Worm (Caenorhabditis elegans) whole organism, L4/young adult: ENCODE measurements around the gene K12D9.1.

ENCODE experiments used
- W03F9.2 ChIP-seq: fragments of 150-350 bp; optimal IDR thresholded peaks from 2 replicates; lab custom pipeline; 2014; ENCODE audit warnings: missing biosample characterization, missing genetic modification characterization
- dao-5 ChIP-seq: sonication (generic microtip); optimal IDR thresholded peaks from 2 replicates; lab custom pipeline; 2016; ENCODE audit warnings: missing genotype, missing genetic modification characterization, moderate library complexity, missing compliant biosample characterization
- him-1 ChIP-seq: sonication (generic microtip); optimal IDR thresholded peaks from 2 replicates; lab custom pipeline; 2016; ENCODE audit warnings: missing genotype, missing genetic modification reagents, missing genetic modification characterization, missing compliant biosample characterization

The K12D9.1 gene

ce11 chrV:2999736-3000135 is 14.5 kb upstream of the K12D9.1 start, which contains the start of gene srw-119:
TSS of gene srw-119 (minus strand) at chrV:2999836.
- TF ChIP-seq dao-5 (tag; lab: Kevin White, UChicago), result no peak
- TF ChIP-seq W03F9.2, result no peak
- no peak for TF ChIP-seq him-1 (tag; lab: Kevin White, UChicago)

ce11 chrV:3005964-3006363 is 8.3 kb upstream of the K12D9.1 start, which contains the start of gene srw-112:
TSS of gene srw-112 (minus strand) at chrV:3006064.
- TF ChIP-seq him-1 (tag; lab: Kevin White, UChicago) (no peak), W03F9.2 (no peak), dao-5 (tag; lab: Kevin White, UChicago) (no peak)

- TF ChIP-seq dao-5 (tag; lab: Kevin White, UChicago) (no peak), him-1 (tag; lab: Kevin White, UChicago) (no peak), W03F9.2 (no peak)
These were observed 3.8 kb upstream of the K12D9.1 start, which contains the start of gene srw-136 for ce11 chrV:3010468-3010867. TSS of gene srw-136 (minus strand) at chrV:3010568.

- no peak for TF ChIP-seq dao-5 (tag; lab: Kevin White, UChicago)
- TF ChIP-seq W03F9.2, result no peak
- no peak for TF ChIP-seq him-1 (tag; lab: Kevin White, UChicago)
These were observed 2.9 kb upstream of the K12D9.1 start, which contains the start of gene srw-135 for ce11 chrV:3011394-3011793. TSS of gene srw-135 (minus strand) at chrV:3011494.

ce11 chrV:3017930-3018329 is 3.6 kb downstream of the K12D9.1 start:
- no peak for TF ChIP-seq dao-5 (tag; lab: Kevin White, UChicago)
- TF ChIP-seq W03F9.2, result no peak
- no peak for TF ChIP-seq him-1 (tag; lab: Kevin White, UChicago)

- TF ChIP-seq dao-5 (tag; lab: Kevin White, UChicago) (no peak), W03F9.2 (no peak)
These were observed 7.0 kb downstream of the K12D9.1 start, which contains the start of gene irld-12 for ce11 chrV:3021306-3021705. TSS of gene irld-12 (minus strand) at chrV:3021406.

ce11 chrV:3024274-3024673 is 10.0 kb downstream of the K12D9.1 start, which contains the start of gene asp-8:
TSS of gene asp-8 (plus strand) at chrV:3024549.
- no peak for TF ChIP-seq W03F9.2
- no peak for TF ChIP-seq dao-5 (tag; lab: Kevin White, UChicago)
- no peak for TF ChIP-seq him-1 (tag; lab: Kevin White, UChicago)

- no peak for TF ChIP-seq him-1 (tag; lab: Kevin White, UChicago)
- no peak for TF ChIP-seq W03F9.2
- no peak for TF ChIP-seq dao-5 (tag; lab: Kevin White, UChicago)
These were observed 13.9 kb downstream of the K12D9.1 start, which contains the start of gene asp-7 for ce11 chrV:3028205-3028604. TSS of gene asp-7 (plus strand) at chrV:3028285.

- no peak for TF ChIP-seq dao-5 (tag; lab: Kevin White, UChicago)
- no peak for TF ChIP-seq him-1 (tag; lab: Kevin White, UChicago)
- no peak for TF ChIP-seq W03F9.2
These were observed 18.1 kb downstream of the K12D9.1 start, which contains the start of gene irld-38 for ce11 chrV:3032343-3032742. TSS of gene irld-38 (minus strand) at chrV:3032443.

- no peak for TF ChIP-seq him-1 (tag; lab: Kevin White, UChicago)
These were observed 20.0 kb downstream of the K12D9.1 start, which contains the start of gene srw-8 for ce11 chrV:3034236-3034635. TSS of gene srw-8 (minus strand) at chrV:3034336.

ce11 chrV:3038058-3038457 is 23.8 kb downstream of the K12D9.1 start:
- no peak for TF ChIP-seq dao-5 (tag; lab: Kevin White, UChicago)
- TF ChIP-seq W03F9.2, result no peak
- no peak for TF ChIP-seq him-1 (tag; lab: Kevin White, UChicago)

- TF ChIP-seq dao-5 (tag; lab: Kevin White, UChicago) (no peak), W03F9.2 (no peak), him-1 (tag; lab: Kevin White, UChicago) (no peak)
These were observed 25.0 kb downstream of the K12D9.1 start, which contains the start of gene chpf-2 for ce11 chrV:3039282-3039681. TSS of gene chpf-2 (minus strand) at chrV:3039382.

- no peak for TF ChIP-seq dao-5 (tag; lab: Kevin White, UChicago)
- no peak for TF ChIP-seq him-1 (tag; lab: Kevin White, UChicago)
- no peak for TF ChIP-seq W03F9.2
These were observed 26.6 kb downstream of the K12D9.1 start for ce11 chrV:3040930-3041329.

ce11 chrV:3044837-3045236 is 30.6 kb downstream of the K12D9.1 start, which contains the start of gene F59D6.1:
TSS of gene F59D6.1 (plus strand) at chrV:3045137.
- TF ChIP-seq dao-5 (tag; lab: Kevin White, UChicago) (no peak), W03F9.2 (no peak), him-1 (tag; lab: Kevin White, UChicago) (no peak)

- TF ChIP-seq dao-5 (tag; lab: Kevin White, UChicago) (no peak), him-1 (tag; lab: Kevin White, UChicago) (no peak), W03F9.2 (no peak)
These were observed 32.1 kb downstream of the K12D9.1 start for ce11 chrV:3046364-3046763.
